Worm (Caenorhabditis elegans) whole organism, L3 larva: ENCODE measurements around the gene W02A2.12.

Source experiments
- ZK546.5 ChIP-seq: sonication (generic microtip); optimal IDR thresholded peaks from 2 replicates; lab custom pipeline; 2017; ENCODE audit warnings: missing biosample characterization, missing genetic modification characterization
- ama-1 ChIP-seq: fragments of 150-350 bp; optimal IDR thresholded peaks from 2 replicates; lab custom pipeline; 2018
- ceh-28 ChIP-seq: fragments of 150-350 bp; optimal IDR thresholded peaks from 2 replicates; lab custom pipeline; 2014; ENCODE audit warnings: missing biosample characterization, missing genetic modification reagents, missing genetic modification characterization
- ceh-82 ChIP-seq: fragments of 150-350 bp; optimal IDR thresholded peaks from 2 replicates; lab custom pipeline; 2014; ENCODE audit warnings: missing biosample characterization, missing genetic modification characterization
- fos-1 ChIP-seq: fragments of 150-350 bp; optimal IDR thresholded peaks from 2 replicates; lab custom pipeline; 2014; ENCODE audit warnings: missing biosample characterization, missing genetic modification characterization
- nhr-28 ChIP-seq: fragments of 150-350 bp; optimal IDR thresholded peaks from 2 replicates; lab custom pipeline; 2014; ENCODE audit warnings: missing biosample characterization, missing genetic modification characterization
- nhr-77 ChIP-seq: fragments of 150-350 bp; optimal IDR thresholded peaks from 2 replicates; lab custom pipeline; 2014; ENCODE audit warnings: missing biosample characterization, missing genetic modification characterization
- pha-4 ChIP-seq: fragments of 150-350 bp; optimal IDR thresholded peaks from 2 replicates; lab custom pipeline; 2014; ENCODE audit warnings: missing biosample characterization, missing genetic modification reagents, missing genetic modification characterization
- tbx-2 ChIP-seq: sonication (generic microtip); optimal IDR thresholded peaks from 2 replicates; lab custom pipeline; 2016; ENCODE audit warnings: mild to moderate bottlenecking, missing genetic modification characterization, missing compliant biosample characterization
- zag-1 ChIP-seq: fragments of 150-350 bp; optimal IDR thresholded peaks from 2 replicates; lab custom pipeline; 2014; ENCODE audit warnings: missing biosample characterization, missing genetic modification characterization

- no peak for TF ChIP-seq fos-1 (tag; lab: Kevin White, UChicago)
- no peak for TF ChIP-seq ceh-82
- TF ChIP-seq ama-1 (lab: Kevin White, UChicago), result no peak
- no peak for TF ChIP-seq ceh-28
- no peak for TF ChIP-seq nhr-28
- no peak for TF ChIP-seq zag-1
- no peak for TF ChIP-seq ZK546.5 (tag; lab: Kevin White, UChicago)
- no peak for TF ChIP-seq pha-4 (tag; lab: Kevin White, UChicago)
- TF ChIP-seq tbx-2 (tag; lab: Kevin White, UChicago), result no peak
- TF ChIP-seq nhr-77 (tag; lab: Kevin White, UChicago), result no peak
Observed at ce11 chrIV:13348592-13348991, at the start of gene W02A2.12.
